Worm (Caenorhabditis elegans) whole organism, dauer: ENCODE data around the gene mltn-6.

ENCODE experiments used
- unc-62 ChIP-seq: sonication (generic microtip); optimal IDR thresholded peaks from 2 replicates; lab custom pipeline; 2017; ENCODE audit warnings: missing biosample characterization, missing genetic modification reagents, missing genetic modification characterization

mltn-6 gene

ce11 chrV:364650-365049 lies at the start of gene mltn-6:
TSS of gene mltn-6 (plus strand) at chrV:364950.
- no peak for TF ChIP-seq unc-62 (GFP tag; lab: Kevin White, UChicago)

ce11 chrV:320009-320408 lies 44.7 kb upstream of the mltn-6 start:
- no peak for TF ChIP-seq unc-62 (GFP tag; lab: Kevin White, UChicago)

ce11 chrV:330625-331024 lies 34.1 kb upstream of the mltn-6 start, which contains the start of gene abt-4:
TSS of gene abt-4 (minus strand) at chrV:330725.
- no peak for TF ChIP-seq unc-62 (GFP tag; lab: Kevin White, UChicago)

- TF ChIP-seq unc-62 (GFP tag; lab: Kevin White, UChicago): no peak
Measured at ce11 chrV:331245-331644, 33.5 kb upstream of the mltn-6 start.

- TF ChIP-seq unc-62 (GFP tag; lab: Kevin White, UChicago): no peak
Measured at ce11 chrV:332585-332984, 32.2 kb upstream of the mltn-6 start.

ce11 chrV:333713-334112 lies 31.0 kb upstream of the mltn-6 start:
- no peak for TF ChIP-seq unc-62 (GFP tag; lab: Kevin White, UChicago)

- TF ChIP-seq unc-62 (GFP tag; lab: Kevin White, UChicago): no peak
Measured at ce11 chrV:336350-336749, 28.4 kb upstream of the mltn-6 start, which contains the start of gene dmd-8. TSS of gene dmd-8 (minus strand) at chrV:336450.

ce11 chrV:342346-342745 lies 22.4 kb upstream of the mltn-6 start:
- TF ChIP-seq unc-62 (GFP tag; lab: Kevin White, UChicago): no peak

- no peak for TF ChIP-seq unc-62 (GFP tag; lab: Kevin White, UChicago)
Measured at ce11 chrV:343128-343527, 21.6 kb upstream of the mltn-6 start, which contains the start of gene wago-10. TSS of gene wago-10 (plus strand) at chrV:343428.

ce11 chrV:343546-343945 lies 21.2 kb upstream of the mltn-6 start:
- no peak for TF ChIP-seq unc-62 (GFP tag; lab: Kevin White, UChicago)

ce11 chrV:346005-346404 lies 18.7 kb upstream of the mltn-6 start:
- no peak for TF ChIP-seq unc-62 (GFP tag; lab: Kevin White, UChicago)

- no peak for TF ChIP-seq unc-62 (GFP tag; lab: Kevin White, UChicago)
Measured at ce11 chrV:347561-348345, 17.0 kb upstream of the mltn-6 start.

- TF ChIP-seq unc-62 (GFP tag; lab: Kevin White, UChicago): no peak
Measured at ce11 chrV:349054-349453, 15.7 kb upstream of the mltn-6 start, which contains the start of gene atg-9. TSS of gene atg-9 (plus strand) at chrV:349385.

ce11 chrV:350822-351221 lies 13.9 kb upstream of the mltn-6 start:
- no peak for TF ChIP-seq unc-62 (GFP tag; lab: Kevin White, UChicago)

ce11 chrV:351787-352186 lies 13.0 kb upstream of the mltn-6 start:
- TF ChIP-seq unc-62 (GFP tag; lab: Kevin White, UChicago): no peak

ce11 chrV:356959-357702 lies 7.6 kb upstream of the mltn-6 start:
- no peak for TF ChIP-seq unc-62 (GFP tag; lab: Kevin White, UChicago)
